Worm (Caenorhabditis elegans) whole organism, L4 larva: Measurements from ENCODE around the gene egl-10.
"Not testable (repeated sequence)": the region's sequence is repeated elsewhere in the genome, so short reads cannot be mapped to it uniquely, and the experiment has no call there.

ENCODE experiments used
- F10B5.3 ChIP-seq: sonication (generic microtip); optimal IDR thresholded peaks from 2 replicates; lab custom pipeline; 2016; ENCODE audit warnings: mild to moderate bottlenecking, missing genetic modification characterization, missing compliant biosample characterization
- F26F4.8 ChIP-seq: fragments of 200-800 bp; sonication (Bioruptor generic); conservative IDR thresholded peaks from 2 replicates; pipeline ENCODE4 v1.3.6; 2022; ENCODE audit warnings: missing genetic modification characterization, missing compliant biosample characterization
- R02D3.7 ChIP-seq: fragments of 150-350 bp; sonication (generic microtip); optimal IDR thresholded peaks from 3 replicates; lab custom pipeline; 2014; ENCODE audit warnings: missing biosample characterization, missing genetic modification characterization
- Y5F2A.4 ChIP-seq: fragments of 200-800 bp; sonication (Bioruptor generic); optimal IDR thresholded peaks from 2 replicates; lab custom pipeline; 2018; ENCODE audit warnings: mild to moderate bottlenecking, missing genetic modification characterization, missing compliant biosample characterization
- aha-1 ChIP-seq: fragments of 150-350 bp; peaks from one replicate; lab custom pipeline; 2014; ENCODE audit warnings: missing biosample characterization, missing genetic modification characterization
- daf-12 ChIP-seq: fragments of 150-350 bp; optimal IDR thresholded peaks from 2 replicates; lab custom pipeline; 2014; ENCODE audit warnings: missing biosample characterization, missing genetic modification reagents, missing genetic modification characterization
- dve-1 ChIP-seq: sonication (generic microtip); optimal IDR thresholded peaks from 2 replicates; lab custom pipeline; 2017; ENCODE audit warnings: antibody characterized with exemption, mild to moderate bottlenecking, missing genetic modification characterization, missing compliant biosample characterization; ENCODE audit not compliant: insufficient read depth
- fkh-10 ChIP-seq: fragments of 150-350 bp; optimal IDR thresholded peaks from 2 replicates; lab custom pipeline; 2014; ENCODE audit warnings: missing biosample characterization, missing genetic modification reagents, missing genetic modification characterization
- gei-8 ChIP-seq: fragments of 200-800 bp; sonication (Bioruptor generic); optimal IDR thresholded peaks from 2 replicates; lab custom pipeline; 2018; ENCODE audit warnings: mild to moderate bottlenecking, missing genetic modification characterization, missing compliant biosample characterization
- hlh-11 ChIP-seq: fragments of 200-800 bp; sonication (Bioruptor generic); optimal IDR thresholded peaks from 2 replicates; lab custom pipeline; 2018; ENCODE audit warnings: mild to moderate bottlenecking, missing genetic modification characterization, missing compliant biosample characterization
- hlh-30 ChIP-seq: sonication (generic microtip); optimal IDR thresholded peaks from 2 replicates; lab custom pipeline; 2017; ENCODE audit warnings: antibody characterized with exemption, mild to moderate bottlenecking, missing genetic modification characterization, missing compliant biosample characterization; ENCODE audit not compliant: insufficient read depth
- hmg-1.1 ChIP-seq: fragments of 200-800 bp; sonication (Bioruptor generic); IDR thresholded peaks from 2 replicates; pipeline ENCODE4 v1.3.6; 2022; ENCODE audit warnings: missing genetic modification reagents, missing genetic modification characterization, missing compliant biosample characterization
- lin-13 ChIP-seq: fragments of 150-350 bp; optimal IDR thresholded peaks from 2 replicates; lab custom pipeline; 2014; ENCODE audit warnings: missing biosample characterization, missing genetic modification reagents, missing genetic modification characterization
- lin-15B ChIP-seq: fragments of 150-350 bp; sonication (generic microtip); optimal IDR thresholded peaks from 3 replicates; lab custom pipeline; 2014; ENCODE audit warnings: missing biosample characterization, missing genetic modification characterization
- lin-38 ChIP-seq: fragments of 200-800 bp; sonication (Bioruptor generic); IDR thresholded peaks from 2 replicates; pipeline ENCODE4 v1.3.6; 2022; ENCODE audit warnings: missing genetic modification reagents, missing genetic modification characterization, missing compliant biosample characterization
- lin-39 ChIP-seq: fragments of 150-350 bp; optimal IDR thresholded peaks from 2 replicates; lab custom pipeline; 2014; ENCODE audit warnings: missing biosample characterization, missing genetic modification reagents, missing genetic modification characterization
- lir-3 ChIP-seq: sonication (generic microtip); optimal IDR thresholded peaks from 2 replicates; lab custom pipeline; 2016; ENCODE audit warnings: mild to moderate bottlenecking, missing genetic modification characterization, missing compliant biosample characterization
- mes-2 ChIP-seq: sonication (generic microtip); optimal IDR thresholded peaks from 2 replicates; lab custom pipeline; 2016; ENCODE audit warnings: missing genotype, mild to moderate bottlenecking, missing genetic modification characterization, missing compliant biosample characterization; ENCODE audit not compliant: poor library complexity, severe bottlenecking
- mxl-3 ChIP-seq: fragments of 200-800 bp; sonication (Bioruptor generic); optimal IDR thresholded peaks from 2 replicates; lab custom pipeline; 2018; ENCODE audit warnings: mild to moderate bottlenecking, missing genetic modification characterization, missing compliant biosample characterization
- nhr-102 ChIP-seq: sonication (generic microtip); optimal IDR thresholded peaks from 2 replicates; lab custom pipeline; 2016; ENCODE audit warnings: mild to moderate bottlenecking, missing genetic modification characterization, moderate library complexity, missing compliant biosample characterization
- nhr-111 ChIP-seq: fragments of 200-800 bp; sonication (Bioruptor generic); optimal IDR thresholded peaks from 2 replicates; lab custom pipeline; 2018; ENCODE audit warnings: mild to moderate bottlenecking, missing genetic modification characterization, missing compliant biosample characterization
- nhr-28 ChIP-seq: fragments of 150-350 bp; optimal IDR thresholded peaks from 2 replicates; lab custom pipeline; 2014; ENCODE audit warnings: missing biosample characterization, missing genetic modification characterization
- nhr-48 ChIP-seq: sonication (generic microtip); optimal IDR thresholded peaks from 2 replicates; lab custom pipeline; 2016; ENCODE audit warnings: mild to moderate bottlenecking, missing genetic modification characterization, missing compliant biosample characterization
- nhr-6 ChIP-seq: fragments of 150-350 bp; optimal IDR thresholded peaks from 2 replicates; lab custom pipeline; 2014; ENCODE audit warnings: missing biosample characterization, missing genetic modification characterization
- sdz-12 ChIP-seq: fragments of 200-800 bp; sonication (Bioruptor generic); optimal IDR thresholded peaks from 2 replicates; lab custom pipeline; 2018; ENCODE audit warnings: mild to moderate bottlenecking, missing genetic modification characterization, missing compliant biosample characterization
- snpc-1.2 ChIP-seq: fragments of 200-800 bp; sonication (Bioruptor generic); IDR thresholded peaks from 2 replicates; pipeline ENCODE4 v1.3.6; 2022; ENCODE audit warnings: missing genetic modification reagents, missing genetic modification characterization, missing compliant biosample characterization
- spr-3 ChIP-seq: fragments of 200-800 bp; sonication (Bioruptor generic); optimal IDR thresholded peaks from 2 replicates; lab custom pipeline; 2018; ENCODE audit warnings: mild to moderate bottlenecking, missing genetic modification characterization, missing compliant biosample characterization
- tra-1 ChIP-seq: fragments of 200-800 bp; sonication (Bioruptor generic); IDR thresholded peaks from 2 replicates; pipeline ENCODE4 v1.3.6; 2022; ENCODE audit warnings: missing genetic modification reagents, missing genetic modification characterization, missing compliant biosample characterization
- unc-62 ChIP-seq, 3 experiments: fragments of 150-350 bp in 1 of 3; sonication (generic microtip); optimal IDR thresholded peaks in 2 of 3; peaks in 1 of 3; 1 replicate in 1 of 3; 2 replicates in 2 of 3; lab custom pipeline; 2014 to 2017; ENCODE audit warnings: missing biosample characterization in 3 of 3, missing genetic modification characterization in 3 of 3, missing genetic modification reagents in 3 of 3, missing genotype in 1 of 3
- zip-11 ChIP-seq: fragments of 200-800 bp; sonication (Bioruptor generic); IDR thresholded peaks from 2 replicates; pipeline ENCODE4 v1.3.6; 2022; ENCODE audit warnings: missing genetic modification characterization, missing compliant biosample characterization

Gene egl-10

DNA sequence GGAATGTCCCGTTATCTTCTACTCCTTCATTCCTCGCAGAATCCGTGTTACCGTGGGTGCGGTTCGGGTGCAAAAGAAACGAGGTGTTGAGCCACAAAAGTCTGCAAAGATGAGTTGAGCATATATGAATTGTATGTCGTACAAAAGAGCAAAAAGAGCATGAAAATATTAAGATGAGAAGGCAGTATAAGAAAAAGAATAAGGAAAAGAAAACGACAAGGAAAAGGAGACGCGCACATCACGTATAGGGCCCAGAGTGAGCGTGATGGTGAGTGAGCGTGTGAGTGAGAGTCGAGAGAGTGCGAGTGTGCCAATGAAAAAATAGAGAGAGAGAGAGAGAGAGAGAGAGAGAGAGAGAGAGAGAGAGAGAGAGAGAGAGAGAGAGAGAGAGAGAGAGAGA is at the start of gene egl-10:
egl-10 (minus strand) TSS at position 101 of the 400 bp plus-strand sequence.
- TF ChIP-seq daf-12 (tag; lab: Kevin White, UChicago) (no peak), hmg-1.1 (GFP tag; lab: Robert Waterston, UW) (0 out of 2 replicates have a peak, but pooled peaks have one; percentile 21), nhr-48 (tag; lab: Kevin White, UChicago) (no peak), lin-15B (tag; lab: Kevin White, UChicago) (no peak), nhr-102 (tag; lab: Kevin White, UChicago) (no peak), nhr-6 (tag; lab: Kevin White, UChicago) (peak; percentile 11), fkh-10 (no peak), dve-1 (peak; percentile 19), snpc-1.2 (GFP tag; lab: Robert Waterston, UW) (no peak), mes-2 (tag; lab: Kevin White, UChicago) (peak; percentile 50), hlh-30 (tag; lab: Kevin White, UChicago) (peak; percentile 11)

- TF ChIP-seq mxl-3 (GFP tag; lab: Kevin White, UChicago) = peak; percentile 51
- TF ChIP-seq lin-38 = no peak
- no peak for TF ChIP-seq zip-11 (GFP tag; lab: Robert Waterston, UW)
- no peak for TF ChIP-seq R02D3.7 (tag; lab: Kevin White, UChicago)
- no peak for TF ChIP-seq unc-62 (GFP tag; optimal IDR thresholded peaks at IDR 0.05 in 1 of 2; lab: Kevin White, UChicago)
- no peak for TF ChIP-seq unc-62 (tag; optimal IDR thresholded peaks at IDR 0.05; lab: Kevin White, UChicago)
- peak; percentile 45 for TF ChIP-seq nhr-28 (tag; lab: Kevin White, UChicago)
- TF ChIP-seq aha-1 (tag; lab: Kevin White, UChicago) = peak; percentile 78
Observed at ce11 chrV:12511946-12512345, 49.1 kb upstream of the egl-10 start.

DNA sequence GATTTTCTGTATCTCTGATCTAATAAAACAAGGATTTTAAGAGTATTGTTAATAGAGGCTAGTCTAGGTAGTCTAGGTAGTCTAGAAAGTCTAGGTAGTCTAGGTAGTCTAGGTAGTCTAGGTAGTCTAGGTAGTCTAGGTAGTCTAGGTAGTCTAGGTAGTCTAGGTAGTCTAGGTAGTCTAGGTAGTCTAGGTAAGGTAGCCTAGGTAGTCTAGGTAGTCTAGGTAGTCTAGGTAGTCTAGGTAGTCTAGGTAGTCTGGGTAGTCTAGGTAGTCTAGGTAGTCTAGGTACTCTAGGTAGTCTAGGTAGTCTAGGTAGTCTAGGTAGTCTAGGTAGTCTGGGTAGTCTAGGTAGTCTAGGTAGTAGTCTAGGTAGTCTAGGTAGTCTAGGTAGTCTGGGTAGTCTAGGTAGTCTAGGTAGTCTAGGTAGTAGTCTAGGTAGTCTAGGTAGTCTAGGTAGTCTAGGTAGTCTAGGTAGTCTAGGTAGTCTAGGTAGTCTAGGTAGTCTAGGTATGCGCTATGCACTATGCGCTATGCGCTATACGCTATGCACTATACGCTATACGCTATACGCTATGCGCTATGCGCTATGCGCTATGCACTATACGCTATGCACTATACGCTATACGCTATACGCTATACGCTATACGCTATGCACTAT is 47.2 kb upstream of the egl-10 start:
- peak; percentile 79 for TF ChIP-seq aha-1 (tag; lab: Kevin White, UChicago)
- TF ChIP-seq sdz-12 (GFP tag; lab: Kevin White, UChicago) = peak; percentile 76
- TF ChIP-seq nhr-111 (GFP tag; lab: Kevin White, UChicago) = peak; percentile 91
- TF ChIP-seq lir-3 = peak; percentile 3
- peak; percentile 4 for TF ChIP-seq hlh-11 (tag; lab: Kevin White, UChicago)
- peak; percentile 28 for TF ChIP-seq mxl-3 (GFP tag; lab: Kevin White, UChicago)
- peak; percentile 88 for TF ChIP-seq spr-3 (GFP tag; lab: Kevin White, UChicago)
- TF ChIP-seq F10B5.3 = peak; percentile 1
- peak; percentile 51 for TF ChIP-seq Y5F2A.4 (GFP tag; lab: Kevin White, UChicago)
- TF ChIP-seq gei-8 = peak; percentile 62
- TF ChIP-seq unc-62 (GFP tag; optimal IDR thresholded peaks at IDR 0.05 in 1 of 2; lab: Kevin White, UChicago) = peak in 1 of 2 experiments; percentile 87
- TF ChIP-seq unc-62 (tag; optimal IDR thresholded peaks at IDR 0.05; lab: Kevin White, UChicago) = not testable (repeated sequence)
- TF ChIP-seq, all 104 proteins: peak for 11; not testable (repeated sequence) for 93

ce11 chrV:12506185-12506584 is 43.4 kb upstream of the egl-10 start, which contains the start of gene nlp-46:
Gene nlp-46 (minus strand): TSS chrV:12506285.
- TF ChIP-seq nhr-111 (GFP tag; lab: Kevin White, UChicago) = no peak
- peak in 1 of 2 experiments; percentile 59 for TF ChIP-seq unc-62 (GFP tag; optimal IDR thresholded peaks at IDR 0.05 in 1 of 2; lab: Kevin White, UChicago)
- no peak for TF ChIP-seq unc-62 (tag; optimal IDR thresholded peaks at IDR 0.05; lab: Kevin White, UChicago)

ce11 chrV:12505730-12506129 is 42.9 kb upstream of the egl-10 start:
- TF ChIP-seq lin-38 = no peak
- TF ChIP-seq lin-13 (GFP tag; lab: Kevin White, UChicago) = no peak
- TF ChIP-seq lin-39 = no peak
- TF ChIP-seq tra-1 (GFP tag; lab: Robert Waterston, UW) = no peak
- TF ChIP-seq aha-1 (tag; lab: Kevin White, UChicago) = peak; percentile 23
- TF ChIP-seq F26F4.8 (GFP tag; lab: Robert Waterston, UW) = no peak
